Fruit fly (Drosophila melanogaster) whole organism, prepupa: ENCODE results near the gene Snoo.

Source experiments
- Blimp-1 ChIP-seq: fragments of 200-800 bp; sonication (Bioruptor generic); optimal IDR thresholded peaks from 3 replicates; lab custom pipeline; 2017; ENCODE audit warnings: missing biosample characterization, missing genetic modification characterization, mild to moderate bottlenecking, moderate library complexity, missing genetic modification reagents
- CG10669 ChIP-seq: fragments of 200-800 bp; sonication (Bioruptor generic); optimal IDR thresholded peaks from 3 replicates; lab custom pipeline; 2018; ENCODE audit warnings: missing biosample characterization, mild to moderate bottlenecking, missing genetic modification characterization, moderate library complexity
- CG11762 ChIP-seq: fragments of 200-800 bp; sonication (Bioruptor generic); optimal IDR thresholded peaks from 3 replicates; lab custom pipeline; 2016; ENCODE audit warnings: missing biosample characterization, missing genetic modification characterization; ENCODE audit not compliant: insufficient read depth
- CG11902 ChIP-seq: fragments of 200-800 bp; sonication (Bioruptor generic); optimal IDR thresholded peaks from 3 replicates; lab custom pipeline; 2016; ENCODE audit warnings: missing biosample characterization, missing genetic modification characterization
- CG1621 ChIP-seq: fragments of 200-800 bp; sonication (Bioruptor generic); optimal IDR thresholded peaks from 3 replicates; lab custom pipeline; 2018; ENCODE audit warnings: missing biosample characterization, mild to moderate bottlenecking, missing genetic modification characterization
- CG16779 ChIP-seq: fragments of 200-800 bp; sonication (Bioruptor generic); optimal IDR thresholded peaks from 3 replicates; lab custom pipeline; 2017; ENCODE audit warnings: missing biosample characterization, mild to moderate bottlenecking, missing genetic modification characterization
- CG32006 ChIP-seq: fragments of 200-800 bp; sonication (Bioruptor generic); optimal IDR thresholded peaks from 3 replicates; lab custom pipeline; 2017; ENCODE audit warnings: missing biosample characterization, mild to moderate bottlenecking, missing genetic modification characterization
- CG34406 ChIP-seq: fragments of 200-800 bp; sonication (Bioruptor generic); optimal IDR thresholded peaks from 3 replicates; lab custom pipeline; 2016; ENCODE audit warnings: missing biosample characterization, missing genetic modification characterization
- CG3919 ChIP-seq: fragments of 200-800 bp; sonication (Bioruptor generic); optimal IDR thresholded peaks from 3 replicates; lab custom pipeline; 2016; ENCODE audit warnings: missing biosample characterization, missing genetic modification characterization
- CG4318 ChIP-seq: fragments of 200-800 bp; sonication (Bioruptor generic); optimal IDR thresholded peaks from 3 replicates; lab custom pipeline; 2017; ENCODE audit warnings: missing biosample characterization, mild to moderate bottlenecking, missing genetic modification characterization
- CG6276 ChIP-seq: fragments of 200-800 bp; sonication (Bioruptor generic); optimal IDR thresholded peaks from 2 replicates; lab custom pipeline; 2017; ENCODE audit warnings: missing biosample characterization, mild to moderate bottlenecking, missing genetic modification characterization
- CG6792 ChIP-seq: fragments of 200-800 bp; sonication (Bioruptor generic); optimal IDR thresholded peaks from 3 replicates; lab custom pipeline; 2016; ENCODE audit warnings: missing biosample characterization, missing genetic modification characterization
- CG6808 ChIP-seq: fragments of 200-800 bp; sonication (Bioruptor generic); optimal IDR thresholded peaks from 3 replicates; lab custom pipeline; 2017; ENCODE audit warnings: missing biosample characterization, missing genetic modification characterization, mild to moderate bottlenecking, moderate library complexity, missing genetic modification reagents
- CG6854 ChIP-seq: fragments of 200-800 bp; sonication (Bioruptor generic); optimal IDR thresholded peaks from 2 replicates; lab custom pipeline; 2017; ENCODE audit warnings: missing biosample characterization, mild to moderate bottlenecking, missing genetic modification characterization
- CG7368 ChIP-seq: fragments of 200-800 bp; sonication (Bioruptor generic); optimal IDR thresholded peaks from 3 replicates; lab custom pipeline; 2016; ENCODE audit warnings: missing biosample characterization, missing genetic modification characterization
- CG8119 ChIP-seq: fragments of 200-800 bp; sonication (Bioruptor generic); IDR thresholded peaks from 3 replicates; pipeline ENCODE4 v1.3.6; 2022; ENCODE audit warnings: missing biosample characterization, missing genetic modification characterization
- CG8319 ChIP-seq: fragments of 200-800 bp; sonication (Bioruptor generic); optimal IDR thresholded peaks from 3 replicates; lab custom pipeline; 2016; ENCODE audit warnings: missing biosample characterization, missing genetic modification characterization
- CG8632 ChIP-seq: fragments of 200-800 bp; sonication (Bioruptor generic); optimal IDR thresholded peaks from 3 replicates; lab custom pipeline; 2016; ENCODE audit warnings: missing biosample characterization, missing genetic modification characterization
- Eip75B ChIP-seq: fragments of 200-800 bp; sonication (Bioruptor generic); optimal IDR thresholded peaks from 3 replicates; lab custom pipeline; 2016; ENCODE audit warnings: missing biosample characterization, missing genetic modification characterization
- Eip78C ChIP-seq: fragments of 200-800 bp; sonication (Bioruptor generic); peaks from one replicate; lab custom pipeline; 2016; ENCODE audit warnings: missing biosample characterization, missing genetic modification characterization
- Eip93F ChIP-seq: fragments of 200-800 bp; sonication (Bioruptor generic); optimal IDR thresholded peaks from 2 replicates; lab custom pipeline; 2016; ENCODE audit warnings: missing biosample characterization, mild to moderate bottlenecking, missing genetic modification characterization
- Ets21C ChIP-seq: fragments of 200-800 bp; sonication (Bioruptor generic); optimal IDR thresholded peaks from 3 replicates; lab custom pipeline; 2016; ENCODE audit warnings: missing biosample characterization, missing genetic modification characterization
- Gug ChIP-seq: fragments of 200-800 bp; sonication (Bioruptor generic); IDR thresholded peaks from 2 replicates; pipeline ENCODE4 v1.3.6; 2022; ENCODE audit warnings: missing biosample characterization, missing genetic modification characterization
- Hr38 ChIP-seq: sonication (Bioruptor generic); optimal IDR thresholded peaks from 2 replicates; lab custom pipeline; 2016; ENCODE audit warnings: missing biosample characterization, missing genetic modification characterization
- Hr4 ChIP-seq: fragments of 200-800 bp; sonication (Bioruptor generic); optimal IDR thresholded peaks from 3 replicates; lab custom pipeline; 2016; ENCODE audit warnings: missing biosample characterization, missing genetic modification characterization
- Lpt ChIP-seq: fragments of 200-800 bp; sonication (Bioruptor generic); optimal IDR thresholded peaks from 3 replicates; lab custom pipeline; 2016; ENCODE audit warnings: missing biosample characterization, missing genetic modification characterization
- OdsH ChIP-seq: fragments of 200-800 bp; sonication (Bioruptor generic); optimal IDR thresholded peaks from 3 replicates; lab custom pipeline; 2016; ENCODE audit warnings: missing biosample characterization, missing genetic modification characterization
- Smox ChIP-seq: fragments of 200-800 bp; sonication (Bioruptor generic); optimal IDR thresholded peaks from 3 replicates; lab custom pipeline; 2016; ENCODE audit warnings: missing biosample characterization, missing genetic modification characterization
- Sox102F ChIP-seq: fragments of 200-800 bp; sonication (Bioruptor generic); optimal IDR thresholded peaks from 2 replicates; lab custom pipeline; 2016; ENCODE audit warnings: missing biosample characterization, mild to moderate bottlenecking, missing genetic modification characterization
- Sox14 ChIP-seq: fragments of 200-800 bp; sonication (Bioruptor generic); optimal IDR thresholded peaks from 3 replicates; lab custom pipeline; 2016; ENCODE audit warnings: missing biosample characterization, missing genetic modification characterization
- Sox15 ChIP-seq: fragments of 200-800 bp; sonication (Bioruptor generic); optimal IDR thresholded peaks from 3 replicates; lab custom pipeline; 2016; ENCODE audit warnings: missing biosample characterization, missing genetic modification characterization
- achi ChIP-seq: fragments of 200-800 bp; sonication (Bioruptor generic); optimal IDR thresholded peaks from 3 replicates; lab custom pipeline; 2016; ENCODE audit warnings: missing biosample characterization, missing genetic modification characterization
- acj6 ChIP-seq: fragments of 200-800 bp; sonication (Bioruptor generic); optimal IDR thresholded peaks from 3 replicates; lab custom pipeline; 2016; ENCODE audit warnings: missing biosample characterization, missing genetic modification characterization
- dac ChIP-seq: fragments of 200-800 bp; sonication (Bioruptor generic); optimal IDR thresholded peaks from 2 replicates; lab custom pipeline; 2017; ENCODE audit warnings: missing biosample characterization, mild to moderate bottlenecking, missing genetic modification characterization
- dsx ChIP-seq: fragments of 200-800 bp; optimal IDR thresholded peaks from 3 replicates; lab custom pipeline; 2019; ENCODE audit warnings: missing biosample characterization, mild to moderate bottlenecking, missing genetic modification characterization, moderate library complexity; ENCODE audit not compliant: poor library complexity, severe bottlenecking
- eg ChIP-seq: fragments of 200-800 bp; sonication (Bioruptor generic); IDR thresholded peaks from 3 replicates; pipeline ENCODE4 v1.3.6; 2022; ENCODE audit warnings: missing biosample characterization, missing genetic modification characterization
- fd59A ChIP-seq: fragments of 200-800 bp; sonication (Bioruptor generic); optimal IDR thresholded peaks from 2 replicates; lab custom pipeline; 2017; ENCODE audit warnings: missing biosample characterization, mild to moderate bottlenecking, missing genetic modification characterization, missing genetic modification reagents
- fd85E ChIP-seq: fragments of 200-800 bp; sonication (Bioruptor generic); optimal IDR thresholded peaks from 3 replicates; lab custom pipeline; 2016; ENCODE audit warnings: missing biosample characterization, missing genetic modification characterization
- net ChIP-seq: fragments of 200-800 bp; sonication (Bioruptor generic); optimal IDR thresholded peaks from 3 replicates; lab custom pipeline; 2016; ENCODE audit warnings: missing biosample characterization, missing genetic modification characterization
- pdm3 ChIP-seq: fragments of 200-800 bp; sonication (Bioruptor generic); optimal IDR thresholded peaks from 3 replicates; lab custom pipeline; 2016; ENCODE audit warnings: missing biosample characterization, missing genetic modification characterization
- salr ChIP-seq, 2 experiments: fragments of 200-800 bp; sonication (Bioruptor generic); optimal IDR thresholded peaks; 3 replicates each; lab custom pipeline; 2016 to 2018; ENCODE audit warnings: missing biosample characterization in 2 of 2, missing genetic modification characterization in 2 of 2, mild to moderate bottlenecking in 1 of 2
- spab ChIP-seq: fragments of 200-800 bp; sonication (Bioruptor generic); optimal IDR thresholded peaks from 2 replicates; lab custom pipeline; 2017; ENCODE audit warnings: missing biosample characterization, mild to moderate bottlenecking, missing genetic modification characterization, missing genetic modification reagents
- ss ChIP-seq, 2 experiments: fragments of 200-800 bp; sonication (Bioruptor generic); optimal IDR thresholded peaks; 2 replicates in 1 of 2; 3 replicates in 1 of 2; lab custom pipeline; 2017 to 2018; ENCODE audit warnings: mild to moderate bottlenecking in 2 of 2, missing biosample characterization in 2 of 2, missing genetic modification characterization in 2 of 2, moderate library complexity in 1 of 2
- svp ChIP-seq: fragments of 200-800 bp; sonication (Bioruptor generic); peaks from one replicate; lab custom pipeline; 2016; ENCODE audit warnings: missing biosample characterization, missing genetic modification characterization
- topi ChIP-seq: fragments of 200-800 bp; sonication (Bioruptor generic); optimal IDR thresholded peaks from 3 replicates; lab custom pipeline; 2016; ENCODE audit warnings: missing biosample characterization, missing genetic modification characterization
- vri ChIP-seq: fragments of 200-800 bp; sonication (Bioruptor generic); optimal IDR thresholded peaks from 3 replicates; lab custom pipeline; 2016; ENCODE audit warnings: missing biosample characterization, mild to moderate bottlenecking, missing genetic modification characterization

The Snoo gene

dm6 chr2L:7911209-7911859, 72.7 kb downstream of the Snoo start (continued):
- TF ChIP-seq CG8119 (GFP tag; lab: Robert Waterston, UW): 0 out of 3 replicates have a peak, but pooled peaks have one; percentile 26
- TF ChIP-seq Ets21C (GFP tag; lab: Kevin White, UChicago): peak; percentile 17
- no peak for TF ChIP-seq dac (GFP tag; lab: Kevin White, UChicago)
- TF ChIP-seq Smox: peak; percentile 39
- peak; percentile 42 to 46 for TF ChIP-seq ss (GFP tag; optimal IDR thresholded peaks at IDR 0.05; lab: Kevin White, UChicago)
- no peak for TF ChIP-seq CG11762
- peak; percentile 19 for TF ChIP-seq achi (GFP tag; lab: Kevin White, UChicago)
- peak; percentile 34 for TF ChIP-seq pdm3 (GFP tag; lab: Kevin White, UChicago)
- peak; percentile 3 for TF ChIP-seq Sox14
- peak; percentile 68 for TF ChIP-seq Eip78C (GFP tag; lab: Kevin White, UChicago)
- peak; percentile 54 for TF ChIP-seq Eip75B (GFP tag; lab: Kevin White, UChicago)
- no peak for TF ChIP-seq topi (GFP tag; lab: Kevin White, UChicago)
- no peak for TF ChIP-seq eg (GFP tag; lab: Robert Waterston, UW)
- peak; percentile 68 for TF ChIP-seq fd59A (GFP tag; lab: Kevin White, UChicago)
- TF ChIP-seq Eip93F: no peak
- no peak for TF ChIP-seq CG11902 (GFP tag; lab: Kevin White, UChicago)
- TF ChIP-seq CG6276 (GFP tag; lab: Kevin White, UChicago): no peak
- TF ChIP-seq CG8632 (GFP tag; lab: Kevin White, UChicago): peak; percentile 33
- TF ChIP-seq Sox102F (GFP tag; lab: Kevin White, UChicago): peak; percentile 53
- no peak for TF ChIP-seq CG4318 (GFP tag; lab: Kevin White, UChicago)
- TF ChIP-seq Lpt (GFP tag; lab: Kevin White, UChicago): no peak
- TF ChIP-seq Hr4 (GFP tag; lab: Kevin White, UChicago): no peak
- peak; percentile 12 for TF ChIP-seq spab
- no peak for TF ChIP-seq CG8319 (GFP tag; lab: Kevin White, UChicago)
- TF ChIP-seq svp (GFP tag; lab: Kevin White, UChicago): peak; percentile 76
- TF ChIP-seq OdsH: peak; percentile 38
- no peak for TF ChIP-seq Sox15 (GFP tag; lab: Kevin White, UChicago)
- TF ChIP-seq dsx (GFP tag; lab: Kevin White, UChicago): peak; percentile 99
- TF ChIP-seq CG6792 (GFP tag; lab: Kevin White, UChicago): peak; percentile 42
- no peak for TF ChIP-seq CG16779 (tag; lab: Kevin White, UChicago)
- no peak for TF ChIP-seq vri (GFP tag; lab: Kevin White, UChicago)
- TF ChIP-seq CG1621 (tag; lab: Kevin White, UChicago): peak; percentile 58
- TF ChIP-seq Hr38 (GFP tag; lab: Kevin White, UChicago): no peak
- TF ChIP-seq fd85E (GFP tag; lab: Kevin White, UChicago): no peak
- no peak for TF ChIP-seq salr (GFP tag; optimal IDR thresholded peaks at IDR 0.05; lab: Kevin White, UChicago)
- TF ChIP-seq Gug (GFP tag; lab: Robert Waterston, UW): no peak
- TF ChIP-seq, all 60 proteins: peak for 31

dm6 chr2L:7909854-7910253, 74.1 kb downstream of the Snoo start:
- TF ChIP-seq CG8119 (GFP tag; lab: Robert Waterston, UW) (0 out of 3 replicates have a peak, but pooled peaks have one; percentile 42), svp (GFP tag; lab: Kevin White, UChicago) (no peak), fd85E (GFP tag; lab: Kevin White, UChicago) (no peak), Lpt (GFP tag; lab: Kevin White, UChicago) (peak; percentile 49), Blimp-1 (GFP tag; lab: Kevin White, UChicago) (peak; percentile 23), CG16779 (tag; lab: Kevin White, UChicago) (peak; percentile 47), Sox102F (GFP tag; lab: Kevin White, UChicago) (no peak), CG10669 (GFP tag; lab: Kevin White, UChicago) (peak; percentile 39), CG32006 (GFP tag; lab: Kevin White, UChicago) (no peak), Eip93F (peak; percentile 45), Ets21C (GFP tag; lab: Kevin White, UChicago) (no peak), Smox (no peak), CG3919 (peak; percentile 5), OdsH (no peak), Gug (GFP tag; lab: Robert Waterston, UW) (0 out of 2 replicates have a peak, but pooled peaks have one; percentile 11), spab (peak; percentile 1), net (GFP tag; lab: Kevin White, UChicago) (peak; percentile 54), fd59A (GFP tag; lab: Kevin White, UChicago) (peak; percentile 20), CG34406 (GFP tag; lab: Kevin White, UChicago) (peak; percentile 28), acj6 (GFP tag; lab: Kevin White, UChicago) (no peak), Hr38 (GFP tag; lab: Kevin White, UChicago) (no peak), dsx (GFP tag; lab: Kevin White, UChicago) (peak; percentile 73), CG11762 (no peak), CG7368 (peak; percentile 25), CG6854 (GFP tag; lab: Kevin White, UChicago) (no peak), Eip78C (GFP tag; lab: Kevin White, UChicago) (no peak), CG6808 (peak; percentile 39), Eip75B (GFP tag; lab: Kevin White, UChicago) (peak; percentile 46), CG6792 (GFP tag; lab: Kevin White, UChicago) (no peak)
